Worm (Caenorhabditis elegans): ENCODE results near the gene T09F5.10.

- TF ChIP-seq unc-39 (tag; optimal IDR thresholded peaks at IDR 0.05), result no peak
- TF ChIP-seq lin-15B (tag; optimal IDR thresholded peaks at IDR 0.05), result peak; percentile 94
- TF ChIP-seq snpc-4 (tag; optimal IDR thresholded peaks at IDR 0.05), result peak; percentile 79
- TF ChIP-seq fkh-2 (tag; optimal IDR thresholded peaks at IDR 0.05), result no peak
Measured at ce11 chrV:15136772-15137171, 43.1 kb upstream of the T09F5.10 start, which contains the start of gene aipl-1.
